Worm (Caenorhabditis elegans) whole organism, L3 larva: ENCODE results near the gene C16C8.8.

ENCODE experiments used
- ceh-28 ChIP-seq: fragments of 150-350 bp; optimal IDR thresholded peaks from 2 replicates; lab custom pipeline; 2014; ENCODE audit warnings: missing biosample characterization, missing genetic modification reagents, missing genetic modification characterization
- egl-27 ChIP-seq: sonication (generic microtip); optimal IDR thresholded peaks from 4 replicates; lab custom pipeline; 2017; ENCODE audit warnings: missing biosample characterization, missing genetic modification reagents, missing genetic modification characterization
- fkh-10 ChIP-seq: sonication (generic microtip); optimal IDR thresholded peaks from 2 replicates; lab custom pipeline; 2017; ENCODE audit warnings: missing biosample characterization, missing genetic modification reagents, missing genetic modification characterization
- lin-15B ChIP-seq: fragments of 150-350 bp; optimal IDR thresholded peaks from 2 replicates; lab custom pipeline; 2014; ENCODE audit warnings: missing biosample characterization, missing genetic modification characterization
- mdl-1 ChIP-seq: fragments of 150-350 bp; optimal IDR thresholded peaks from 2 replicates; lab custom pipeline; 2014; ENCODE audit warnings: missing biosample characterization, missing genetic modification characterization
- nhr-12 ChIP-seq: fragments of 150-350 bp; optimal IDR thresholded peaks from 2 replicates; lab custom pipeline; 2014; ENCODE audit warnings: missing biosample characterization, missing genetic modification characterization
- nhr-23 ChIP-seq: fragments of 150-350 bp; optimal IDR thresholded peaks from 2 replicates; lab custom pipeline; 2014; ENCODE audit warnings: missing biosample characterization, missing genetic modification reagents, missing genetic modification characterization
- nhr-77 ChIP-seq: fragments of 150-350 bp; optimal IDR thresholded peaks from 2 replicates; lab custom pipeline; 2014; ENCODE audit warnings: missing biosample characterization, missing genetic modification characterization
- skn-1 ChIP-seq: fragments of 150-350 bp; optimal IDR thresholded peaks from 2 replicates; lab custom pipeline; 2014; ENCODE audit warnings: missing biosample characterization, missing genetic modification characterization
- snpc-4 ChIP-seq: fragments of 150-350 bp; optimal IDR thresholded peaks from 2 replicates; lab custom pipeline; 2014; ENCODE audit warnings: missing biosample characterization, missing genetic modification characterization
- unc-62 ChIP-seq: fragments of 150-350 bp; sonication (generic microtip); optimal IDR thresholded peaks from 4 replicates; lab custom pipeline; 2014; ENCODE audit warnings: missing biosample characterization, missing genetic modification reagents, missing genetic modification characterization
- ztf-11 ChIP-seq: fragments of 150-350 bp; optimal IDR thresholded peaks from 2 replicates; lab custom pipeline; 2014; ENCODE audit warnings: missing biosample characterization, missing genetic modification characterization
- ztf-4 ChIP-seq: fragments of 150-350 bp; optimal IDR thresholded peaks from 2 replicates; lab custom pipeline; 2014; ENCODE audit warnings: missing biosample characterization, missing genetic modification characterization

- TF ChIP-seq fkh-10 (no peak), skn-1 (tag; lab: Kevin White, UChicago) (no peak), lin-15B (tag; lab: Kevin White, UChicago) (no peak), nhr-12 (tag; lab: Kevin White, UChicago) (no peak), unc-62 (no peak), snpc-4 (no peak), ztf-4 (tag; lab: Kevin White, UChicago) (no peak), egl-27 (tag; lab: Kevin White, UChicago) (no peak), nhr-77 (tag; lab: Kevin White, UChicago) (no peak), nhr-23 (no peak), ceh-28 (no peak), mdl-1 (tag; lab: Kevin White, UChicago) (no peak), ztf-11 (tag; lab: Kevin White, UChicago) (no peak)
Observed at ce11 chrII:3425433-3425832, 36.1 kb downstream of the C16C8.8 start, which contains the start of gene nep-11.
